Fruit fly (Drosophila melanogaster): ENCODE data around the gene Tim9a.

Tim9a gene

DNA sequence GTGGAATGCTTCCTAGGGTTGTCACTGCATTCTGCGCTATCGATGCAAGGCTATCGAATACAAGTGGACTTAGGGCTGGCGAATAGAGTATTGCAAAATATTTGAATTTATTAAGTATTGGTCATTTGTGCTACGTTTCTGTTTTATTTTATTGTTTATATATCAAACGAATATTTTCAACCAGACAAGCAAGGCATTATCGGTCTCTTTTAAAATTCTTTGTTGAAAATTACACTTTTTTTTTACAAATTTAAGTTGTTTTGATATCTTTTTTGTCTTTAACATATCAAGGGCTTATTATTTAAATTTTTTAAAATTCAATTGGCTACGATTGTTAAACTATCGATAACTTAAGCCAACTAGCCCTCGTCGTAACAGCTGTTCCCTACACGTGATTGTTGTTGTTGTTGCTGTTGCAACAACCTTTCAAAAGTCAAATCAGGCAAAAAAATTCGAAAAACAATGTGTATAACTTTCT lies 2.4 kb downstream of the Tim9a start, which contains the start of the genes Ype and CG1662 (continued):
- TF ChIP-seq CG9727 (GFP tag; optimal IDR thresholded peaks at IDR 0.05) (peak; percentile 80), chn (GFP tag; optimal IDR thresholded peaks at IDR 0.05) (peak; percentile 76), Max (GFP tag; optimal IDR thresholded peaks at IDR 0.05) (peak; percentile 84), CG42726 (GFP tag; IDR thresholded peaks at IDR 0.05; ENCODE audit: partially characterized antibody) (no peak), CG32772 (GFP tag; IDR thresholded peaks at IDR 0.05) (peak; percentile 56), CG17385 (GFP tag; optimal IDR thresholded peaks at IDR 0.05) (peak; percentile 60), maf-S (GFP tag; optimal IDR thresholded peaks at IDR 0.05) (peak; percentile 60), stwl (tag; optimal IDR thresholded peaks at IDR 0.05) (peak; percentile 38), CG1602 (GFP tag; optimal IDR thresholded peaks at IDR 0.05) (peak; percentile 77), CG15479 (GFP tag; optimal IDR thresholded peaks at IDR 0.05) (peak; percentile 69), BtbVII (GFP tag; optimal IDR thresholded peaks at IDR 0.05) (peak; percentile 54), twi (tag; optimal IDR thresholded peaks at IDR 0.05) (peak; percentile 61), Trl (optimal IDR thresholded peaks at IDR 0.05) (no peak), Trl (GFP tag; optimal IDR thresholded peaks at IDR 0.05) (peak; percentile 71), sens-2 (GFP tag; IDR thresholded peaks at IDR 0.05) (0 out of 2 replicates have a peak, but pooled peaks have one; percentile 45), CG12942 (GFP tag; optimal IDR thresholded peaks at IDR 0.05) (peak; percentile 61), CG12104 (GFP tag; optimal IDR thresholded peaks at IDR 0.05) (peak; percentile 79), Lhr (GFP tag; optimal IDR thresholded peaks at IDR 0.05) (peak; percentile 33), stc (GFP tag; IDR thresholded peaks at IDR 0.05) (no peak), CG8944 (GFP tag; optimal IDR thresholded peaks at IDR 0.05) (peak; percentile 54), Asciz (GFP tag; optimal IDR thresholded peaks at IDR 0.05) (peak; percentile 19), insv (GFP tag; optimal IDR thresholded peaks at IDR 0.05) (peak in 1 of 2 experiments; percentile 51), CG9215 (GFP tag; IDR thresholded peaks at IDR 0.05) (peak; percentile 66), CG31388 (GFP tag; optimal IDR thresholded peaks at IDR 0.05) (peak; percentile 7), CG2199 (GFP tag; IDR thresholded peaks at IDR 0.05) (no peak), C15 (GFP tag; IDR thresholded peaks at IDR 0.05) (0 out of 3 replicates have a peak, but pooled peaks have one; percentile 39), toy (GFP tag; IDR thresholded peaks at IDR 0.05) (no peak), grau (tag; optimal IDR thresholded peaks at IDR 0.05) (peak; percentile 77), CG16815 (GFP tag; optimal IDR thresholded peaks at IDR 0.05) (peak; percentile 66), CG13296 (GFP tag; optimal IDR thresholded peaks at IDR 0.05) (peak; percentile 67), BEAF-32 (GFP tag; optimal IDR thresholded peaks at IDR 0.05) (peak; percentile 90), PHDP (tag; optimal IDR thresholded peaks at IDR 0.05) (peak; percentile 72), btn (GFP tag; optimal IDR thresholded peaks at IDR 0.05) (no peak), klu (GFP tag; IDR thresholded peaks at IDR 0.05) (peak; percentile 52; the same call in 1 of the 2 replicates), Dref (GFP tag; IDR thresholded peaks at IDR 0.05) (peak; percentile 63), repo (GFP tag; optimal IDR thresholded peaks at IDR 0.05) (peak; percentile 3), CG7271 (tag; optimal IDR thresholded peaks at IDR 0.05) (no peak), Dbx (GFP tag; IDR thresholded peaks at IDR 0.05) (peak; percentile 69), CG7556 (GFP tag; optimal IDR thresholded peaks at IDR 0.05) (peak; percentile 73), oc (tag; optimal IDR thresholded peaks at IDR 0.05) (peak; percentile 84), hbn (GFP tag; IDR thresholded peaks at IDR 0.05; ENCODE audit: partially characterized antibody) (peak; percentile 58), ap (GFP tag; IDR thresholded peaks at IDR 0.05) (peak; percentile 33; the same call in 1 of the 2 replicates), HLHmδ (GFP tag; optimal IDR thresholded peaks at IDR 0.05) (no peak), Deaf1 (tag; optimal IDR thresholded peaks at IDR 0.05) (peak; percentile 38), CG11093 (GFP tag; IDR thresholded peaks at IDR 0.05) (0 out of 3 replicates have a peak, but pooled peaks have one; percentile 6), CG16813 (GFP tag; IDR thresholded peaks at IDR 0.05; ENCODE audit: partially characterized antibody) (peak; percentile 69), bigmax (GFP tag; optimal IDR thresholded peaks at IDR 0.05) (no peak), dmrt99B (tag; optimal IDR thresholded peaks at IDR 0.05) (peak; percentile 67), CG13624 (GFP tag; optimal IDR thresholded peaks at IDR 0.05) (peak; percentile 67), hb (GFP tag; IDR thresholded peaks at IDR 0.05; ENCODE audit: partially characterized antibody) (0 out of 3 replicates have a peak, but pooled peaks have one; percentile 16)
